Fruit fly (Drosophila melanogaster) whole organism, wandering third instar larva: ENCODE measurements around the gene Cpr23B.

Experiments used
- CG9705 ChIP-seq: fragments of 200-800 bp; sonication (Bioruptor generic); optimal IDR thresholded peaks from 2 replicates; lab custom pipeline; 2018; ENCODE audit warnings: missing biosample characterization, mild to moderate bottlenecking, missing genetic modification characterization
- Dfd ChIP-seq: fragments of >200 bp; optimal IDR thresholded peaks from 2 replicates; lab custom pipeline; 2017; ENCODE audit warnings: missing biosample characterization, missing genetic modification characterization
- Dif ChIP-seq: fragments of 200-275, 200-300 bp; sonication (Bioruptor generic); optimal IDR thresholded peaks from 2 replicates; lab custom pipeline; 2018; ENCODE audit warnings: missing biosample characterization, missing genetic modification characterization; ENCODE audit not compliant: partially characterized antibody
- GATAd ChIP-seq: sonication (Bioruptor generic); optimal IDR thresholded peaks from 2 replicates; lab custom pipeline; 2016; ENCODE audit warnings: missing biosample characterization, missing genetic modification characterization
- Hr78 ChIP-seq: fragments of >200 bp; optimal IDR thresholded peaks from 2 replicates; lab custom pipeline; 2017; ENCODE audit warnings: missing biosample characterization, missing genetic modification characterization
- Hr83 ChIP-seq: fragments of 200-300 bp; sonication (Bioruptor generic); optimal IDR thresholded peaks from 2 replicates; lab custom pipeline; 2016; ENCODE audit warnings: missing biosample characterization, mild to moderate bottlenecking, missing genetic modification characterization, moderate library complexity; ENCODE audit not compliant: poor library complexity, severe bottlenecking
- N ChIP-seq: fragments of >200 bp; optimal IDR thresholded peaks from 2 replicates; lab custom pipeline; 2018; ENCODE audit warnings: missing biosample characterization, missing external identifiers, missing genetic modification characterization
- Vsx2 ChIP-seq: fragments of 200-300, 225-300 bp; sonication (Bioruptor generic); optimal IDR thresholded peaks from 2 replicates; lab custom pipeline; 2018; ENCODE audit warnings: missing biosample characterization, missing genetic modification characterization; ENCODE audit not compliant: partially characterized antibody
- br ChIP-seq: fragments of 200-800 bp; sonication (Bioruptor generic); optimal IDR thresholded peaks from 2 replicates; lab custom pipeline; 2016; ENCODE audit warnings: missing biosample characterization, missing genetic modification characterization
- brk ChIP-seq: fragments of 200-800 bp; sonication (Bioruptor generic); optimal IDR thresholded peaks from 2 replicates; lab custom pipeline; 2016; ENCODE audit warnings: missing biosample characterization, mild to moderate bottlenecking, missing genetic modification characterization
- dmrt93B ChIP-seq: fragments of 200-800 bp; sonication (Bioruptor generic); optimal IDR thresholded peaks from 2 replicates; lab custom pipeline; 2018; ENCODE audit warnings: missing biosample characterization, mild to moderate bottlenecking, missing genetic modification characterization
- foxo ChIP-seq, 2 experiments: fragments of 200-800 bp; sonication (Bioruptor generic); optimal IDR thresholded peaks; 2 replicates in 1 of 2; 3 replicates in 1 of 2; lab custom pipeline; 2016 to 2017; ENCODE audit warnings: missing biosample characterization in 2 of 2, missing genetic modification characterization in 2 of 2
- lola ChIP-seq: fragments of >200 bp; optimal IDR thresholded peaks from 2 replicates; lab custom pipeline; 2017; ENCODE audit warnings: missing biosample characterization, missing genetic modification characterization
- rgr ChIP-seq: fragments of 200-800 bp; sonication (Bioruptor generic); optimal IDR thresholded peaks from 3 replicates; lab custom pipeline; 2016; ENCODE audit warnings: missing biosample characterization, mild to moderate bottlenecking, missing genetic modification characterization

DNA sequence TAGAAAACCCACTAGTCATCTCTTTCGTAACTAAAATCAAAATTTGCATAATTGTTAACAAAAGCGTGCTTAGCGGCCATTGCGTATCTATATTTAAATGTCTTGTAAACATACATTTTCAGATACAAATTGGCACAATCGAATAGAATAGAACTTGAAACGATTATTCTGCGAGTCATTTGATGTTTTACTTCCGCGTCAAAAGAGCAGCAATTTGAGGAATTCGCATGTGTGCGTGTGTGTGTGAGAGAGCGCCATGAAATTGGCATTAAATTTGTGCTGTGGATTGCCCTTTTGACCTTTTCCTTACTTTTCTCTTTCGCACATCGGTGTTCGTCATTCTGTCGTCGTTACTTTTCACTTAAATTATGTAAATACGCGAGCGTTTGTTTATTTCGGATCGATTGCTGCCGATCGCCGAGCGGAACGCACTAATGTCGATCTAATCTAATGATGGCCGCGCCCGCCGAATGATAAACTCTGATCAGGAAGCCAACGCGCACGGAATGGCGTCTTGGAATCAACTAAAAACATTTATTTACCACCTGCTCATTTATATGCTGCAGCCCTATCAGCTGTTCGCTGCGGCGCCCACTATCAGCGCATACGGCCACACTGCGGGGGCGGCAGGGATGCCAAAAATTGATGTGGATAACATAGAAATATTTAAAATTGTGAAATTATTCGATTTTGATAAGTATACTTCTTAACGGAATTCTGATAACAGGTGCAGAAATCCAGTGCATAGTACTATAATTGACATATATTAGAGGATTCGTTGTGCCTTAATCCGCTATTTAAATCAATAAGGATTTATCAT, 46.7 kb downstream of the Cpr23B start:
- no peak for TF ChIP-seq lola
- TF ChIP-seq Vsx2 (GFP tag; lab: Kevin White, UChicago) = no peak
- TF ChIP-seq brk = no peak
- no peak for TF ChIP-seq Dfd (GFP tag; lab: Kevin White, UChicago)
- TF ChIP-seq rgr (GFP tag; lab: Kevin White, UChicago) = no peak
- no peak for TF ChIP-seq Dif (GFP tag; lab: Kevin White, UChicago)
- TF ChIP-seq CG9705 (GFP tag; lab: Kevin White, UChicago) = peak; percentile 8
- no peak for TF ChIP-seq foxo (GFP tag; optimal IDR thresholded peaks at IDR 0.05; lab: Kevin White, UChicago)
- peak; percentile 3 for TF ChIP-seq br (GFP tag; lab: Kevin White, UChicago)
- no peak for TF ChIP-seq GATAd (GFP tag; lab: Kevin White, UChicago)
- TF ChIP-seq Hr78 (GFP tag; lab: Kevin White, UChicago) = no peak
- TF ChIP-seq dmrt93B (GFP tag; lab: Kevin White, UChicago) = no peak
- TF ChIP-seq N = no peak
- TF ChIP-seq Hr83 (GFP tag; lab: Kevin White, UChicago) = peak; percentile 86
